Fruit fly (Drosophila melanogaster) whole organism, pupa: Measurements from ENCODE around the gene hng2.

Experiments used
- CG10348 ChIP-seq: fragments of 200-800 bp; sonication (Bioruptor generic); IDR thresholded peaks from 2 replicates; pipeline ENCODE4 v1.3.6; 2022; ENCODE audit warnings: missing biosample characterization, missing genetic modification characterization
- CG12605 ChIP-seq: fragments of 200-800 bp; sonication (Bioruptor generic); IDR thresholded peaks from 2 replicates; pipeline ENCODE4 v1.3.6; 2022; ENCODE audit warnings: missing biosample characterization, missing genetic modification characterization
- CG13204 ChIP-seq: fragments of 200-800 bp; sonication (Bioruptor generic); optimal IDR thresholded peaks from 2 replicates; lab custom pipeline; 2018; ENCODE audit warnings: missing biosample characterization, mild to moderate bottlenecking, missing genetic modification characterization, moderate library complexity
- CG14655 ChIP-seq: fragments of 200-800 bp; sonication (Bioruptor generic); optimal IDR thresholded peaks from 3 replicates; lab custom pipeline; 2017; ENCODE audit warnings: mild to moderate bottlenecking, missing biosample characterization, missing genetic modification reagents, missing genetic modification characterization
- CG15710 ChIP-seq: fragments of 200-800 bp; sonication (Bioruptor generic); optimal IDR thresholded peaks from 2 replicates; lab custom pipeline; 2018; ENCODE audit warnings: missing biosample characterization, mild to moderate bottlenecking, missing genetic modification characterization, moderate library complexity
- CG17806 ChIP-seq: fragments of 200-800 bp; sonication (Bioruptor generic); optimal IDR thresholded peaks from 2 replicates; lab custom pipeline; 2018; ENCODE audit warnings: missing biosample characterization, mild to moderate bottlenecking, missing genetic modification characterization, moderate library complexity
- CG32121 ChIP-seq: fragments of 200-800 bp; sonication (Bioruptor generic); IDR thresholded peaks from 2 replicates; pipeline ENCODE4 v1.3.6; 2022; ENCODE audit warnings: missing biosample characterization, missing genetic modification characterization
- CG34367 ChIP-seq: fragments of 200-800 bp; sonication (Bioruptor generic); optimal IDR thresholded peaks from 2 replicates; lab custom pipeline; 2018; ENCODE audit warnings: missing biosample characterization, mild to moderate bottlenecking, missing genetic modification characterization
- CG4496 ChIP-seq: fragments of 200-800 bp; sonication (Bioruptor generic); IDR thresholded peaks from 3 replicates; pipeline ENCODE4 v1.3.6; 2022; ENCODE audit warnings: missing biosample characterization, missing genetic modification characterization
- CG8159 ChIP-seq: fragments of 200-800 bp; sonication (Bioruptor generic); optimal IDR thresholded peaks from 3 replicates; lab custom pipeline; 2018; ENCODE audit warnings: missing biosample characterization, mild to moderate bottlenecking, missing genetic modification characterization, moderate library complexity
- CG8301 ChIP-seq: fragments of 200-800 bp; sonication (Bioruptor generic); optimal IDR thresholded peaks from 2 replicates; lab custom pipeline; 2018; ENCODE audit warnings: missing biosample characterization, mild to moderate bottlenecking, missing genetic modification characterization
- CG9948 ChIP-seq: fragments of 200-800 bp; sonication (Bioruptor generic); optimal IDR thresholded peaks from 2 replicates; lab custom pipeline; 2018; ENCODE audit warnings: missing biosample characterization, mild to moderate bottlenecking, missing genetic modification characterization, moderate library complexity
- D1 ChIP-seq: fragments of 200-800 bp; sonication (Bioruptor generic); optimal IDR thresholded peaks from 2 replicates; lab custom pipeline; 2018; ENCODE audit warnings: missing biosample characterization, mild to moderate bottlenecking, missing genetic modification characterization, moderate library complexity
- EcR ChIP-seq: fragments of 200-800 bp; sonication (Bioruptor generic); optimal IDR thresholded peaks from 3 replicates; lab custom pipeline; 2019; ENCODE audit warnings: missing biosample characterization, missing genetic modification characterization, mild to moderate bottlenecking, moderate library complexity, missing genetic modification reagents
- Ets98B ChIP-seq: fragments of 200-800 bp; sonication (Bioruptor generic); IDR thresholded peaks from 2 replicates; pipeline ENCODE4 v1.3.6; 2022; ENCODE audit warnings: missing biosample characterization, missing genetic modification characterization
- Pif1A ChIP-seq: fragments of 200-800 bp; sonication (Bioruptor generic); optimal IDR thresholded peaks from 3 replicates; lab custom pipeline; 2016; ENCODE audit warnings: missing biosample characterization, missing genetic modification characterization
- Pif1B ChIP-seq: fragments of 200-800 bp; sonication (Bioruptor generic); optimal IDR thresholded peaks from 3 replicates; lab custom pipeline; 2016; ENCODE audit warnings: missing biosample characterization, missing genetic modification characterization
- Snoo ChIP-seq: fragments of 200-800 bp; sonication (Bioruptor generic); optimal IDR thresholded peaks from 3 replicates; lab custom pipeline; 2017; ENCODE audit warnings: missing biosample characterization, mild to moderate bottlenecking, missing genetic modification characterization, inconsistent platforms
- fd96Ca ChIP-seq: fragments of 200-800 bp; sonication (Bioruptor generic); IDR thresholded peaks from 3 replicates; pipeline ENCODE4 v1.3.6; 2022; ENCODE audit warnings: missing biosample characterization, missing genetic modification characterization
- gl ChIP-seq: fragments of 200-800 bp; sonication (Bioruptor generic); optimal IDR thresholded peaks from 2 replicates; lab custom pipeline; 2018; ENCODE audit warnings: missing biosample characterization, mild to moderate bottlenecking, missing genetic modification characterization
- rn ChIP-seq: fragments of 200-800 bp; sonication (Bioruptor generic); IDR thresholded peaks from 2 replicates; pipeline ENCODE4 v1.3.6; 2022; ENCODE audit warnings: missing biosample characterization, missing genetic modification characterization

Gene hng2

dm6 chr3R:8853706-8854105, 47.6 kb downstream of the hng2 start:
- TF ChIP-seq gl (tag; lab: Kevin White, UChicago) = no peak

dm6 chr3R:8854619-8855206, 48.6 kb downstream of the hng2 start:
- peak; percentile 62; the same call in 1 of the 2 replicates for TF ChIP-seq CG12605 (GFP tag; lab: Robert Waterston, UW)
- peak; percentile 0 for TF ChIP-seq Pif1B (GFP tag; lab: Kevin White, UChicago)
- TF ChIP-seq gl (tag; lab: Kevin White, UChicago) = peak; percentile 66
- TF ChIP-seq CG17806 (tag; lab: Kevin White, UChicago) = peak; percentile 25
- no peak for TF ChIP-seq Snoo (tag; lab: Kevin White, UChicago)
- TF ChIP-seq D1 (tag; lab: Kevin White, UChicago) = no peak
- no peak for TF ChIP-seq CG32121 (GFP tag; lab: Robert Waterston, UW)
- TF ChIP-seq CG4496 (GFP tag; lab: Robert Waterston, UW) = no peak
- TF ChIP-seq CG14655 (GFP tag; lab: Kevin White, UChicago) = no peak
- no peak for TF ChIP-seq Pif1A
- no peak for TF ChIP-seq Ets98B (GFP tag; lab: Robert Waterston, UW)
- TF ChIP-seq CG13204 = peak; percentile 63
- TF ChIP-seq CG8301 (tag; lab: Kevin White, UChicago) = no peak
- peak; percentile 28 for TF ChIP-seq CG15710 (tag; lab: Kevin White, UChicago)
- TF ChIP-seq CG8159 (tag; lab: Kevin White, UChicago) = peak; percentile 36
- peak; percentile 81 for TF ChIP-seq EcR
- 0 out of 3 replicates have a peak, but pooled peaks have one; percentile 11 for TF ChIP-seq fd96Ca (GFP tag; lab: Robert Waterston, UW)
- TF ChIP-seq CG9948 (tag; lab: Kevin White, UChicago) = no peak
- no peak for TF ChIP-seq CG10348
- peak; percentile 50 for TF ChIP-seq CG34367 (tag; lab: Kevin White, UChicago)
- TF ChIP-seq rn (GFP tag; lab: Robert Waterston, UW) = no peak

dm6 chr3R:8856242-8856641, 50.1 kb downstream of the hng2 start:
- TF ChIP-seq CG13204 (no peak), CG10348 (no peak), CG32121 (GFP tag; lab: Robert Waterston, UW) (no peak), Pif1B (GFP tag; lab: Kevin White, UChicago) (no peak), CG14655 (GFP tag; lab: Kevin White, UChicago) (no peak), D1 (tag; lab: Kevin White, UChicago) (no peak), CG17806 (tag; lab: Kevin White, UChicago) (no peak), rn (GFP tag; lab: Robert Waterston, UW) (no peak), Snoo (tag; lab: Kevin White, UChicago) (no peak), fd96Ca (GFP tag; lab: Robert Waterston, UW) (no peak), CG4496 (GFP tag; lab: Robert Waterston, UW) (no peak), CG34367 (tag; lab: Kevin White, UChicago) (no peak), CG15710 (tag; lab: Kevin White, UChicago) (no peak), CG8159 (tag; lab: Kevin White, UChicago) (no peak), gl (tag; lab: Kevin White, UChicago) (no peak), EcR (no peak), Pif1A (no peak), CG8301 (tag; lab: Kevin White, UChicago) (no peak), CG9948 (tag; lab: Kevin White, UChicago) (no peak)
